Worm (Caenorhabditis elegans): ENCODE measurements around the gene dpy-22.
A peak's percentile ranks its signal among the peaks of the same experiment; 100 is the strongest.

The dpy-22 gene

ce11 chrX:9837989-9838541 is 16.0 kb upstream of the dpy-22 start, which contains the start of gene ipla-2 (continued):
- TF ChIP-seq saeg-2 (GFP tag; IDR thresholded peaks at IDR 0.05) (no peak), hlh-30 (tag; optimal IDR thresholded peaks at IDR 0.05; ENCODE audit: insufficient read depth) (peak; percentile 100), cey-2 (tag; optimal IDR thresholded peaks at IDR 0.05; ENCODE audit: borderline replicate concordance, insufficient read depth) (no peak), ctbp-1 (GFP tag; IDR thresholded peaks at IDR 0.05) (peak; percentile 27; the same call in 1 of the 2 replicates), zip-2 (tag; optimal IDR thresholded peaks at IDR 0.05) (no peak), mxl-3 (GFP tag; optimal IDR thresholded peaks at IDR 0.05) (peak; percentile 95), fkh-10 (GFP tag; optimal IDR thresholded peaks at IDR 0.05) (peak; percentile 85), zfp-2 (tag; optimal IDR thresholded peaks at IDR 0.05) (no peak), F26F4.8 (GFP tag; conservative IDR thresholded peaks at IDR 0.05) (no peak), hif-1 (tag; optimal IDR thresholded peaks at IDR 0.05) (peak in 1 of 2 experiments; percentile 61), mxl-2 (GFP tag; conservative IDR thresholded peaks at IDR 0.05) (no peak), ztf-7 (tag; optimal IDR thresholded peaks at IDR 0.05) (peak; percentile 32), ces-1 (GFP tag; optimal IDR thresholded peaks at IDR 0.05) (peak; percentile 43), nhr-11 (tag; optimal IDR thresholded peaks at IDR 0.05) (peak; percentile 83), daf-16 (GFP tag; optimal IDR thresholded peaks at IDR 0.05) (no peak), daf-16 (tag; optimal IDR thresholded peaks at IDR 0.05) (peak; percentile 34), pha-4 (GFP tag; IDR thresholded peaks at IDR 0.05) (no peak), pha-4 (tag; optimal IDR thresholded peaks at IDR 0.05) (peak; percentile 64), dmd-6 (GFP tag; IDR thresholded peaks at IDR 0.05) (peak; percentile 57), dpl-1 (GFP tag; optimal IDR thresholded peaks at IDR 0.05) (peak; percentile 45), unc-62 (GFP tag; optimal IDR thresholded peaks at IDR 0.05 in 1 of 2) (no peak), unc-62 (tag; optimal IDR thresholded peaks at IDR 0.05) (no peak), daf-12 (tag; optimal IDR thresholded peaks at IDR 0.05) (no peak), dve-1 (tag; optimal IDR thresholded peaks at IDR 0.05; ENCODE audit: insufficient read depth) (peak; percentile 72), F37D6.2 (tag; optimal IDR thresholded peaks at IDR 0.05) (peak; percentile 23), aha-1 (tag) (peak; percentile 97), nhr-28 (tag; optimal IDR thresholded peaks at IDR 0.05) (peak; percentile 46)

- TF ChIP-seq ama-1 (optimal IDR thresholded peaks at IDR 0.05) = no peak
- no peak for TF ChIP-seq nhr-77 (tag; optimal IDR thresholded peaks at IDR 0.05)
- TF ChIP-seq hlh-11 (tag; optimal IDR thresholded peaks at IDR 0.05) = peak; percentile 41
- TF ChIP-seq F44E2.7 (GFP tag; IDR thresholded peaks at IDR 0.05) = no peak
- no peak for TF ChIP-seq skn-1 (tag; optimal IDR thresholded peaks at IDR 0.05)
- no peak for TF ChIP-seq spr-1 (tag; optimal IDR thresholded peaks at IDR 0.05)
- TF ChIP-seq lin-13 (GFP tag; optimal IDR thresholded peaks at IDR 0.05) = no peak
- no peak for TF ChIP-seq daf-19 (GFP tag; conservative IDR thresholded peaks at IDR 0.05)
- TF ChIP-seq T20F7.1 (GFP tag; optimal IDR thresholded peaks at IDR 0.05) = no peak
- TF ChIP-seq hlh-30 (tag; optimal IDR thresholded peaks at IDR 0.05; ENCODE audit: insufficient read depth) = peak; percentile 20
- TF ChIP-seq ceh-44 (GFP tag; IDR thresholded peaks at IDR 0.05) = no peak
- no peak for TF ChIP-seq R02D3.7 (tag; optimal IDR thresholded peaks at IDR 0.05)
- TF ChIP-seq dmd-9 (GFP tag; IDR thresholded peaks at IDR 0.05) = no peak
- no peak for TF ChIP-seq vab-7 (GFP tag; IDR thresholded peaks at IDR 0.05)
- no peak for TF ChIP-seq nhr-42 (GFP tag; IDR thresholded peaks at IDR 0.05)
- no peak for TF ChIP-seq lin-39 (tag; optimal IDR thresholded peaks at IDR 0.05)
- TF ChIP-seq aha-1 (tag) = peak; percentile 14
- no peak for TF ChIP-seq nhr-111 (GFP tag; optimal IDR thresholded peaks at IDR 0.05)
- TF ChIP-seq mdl-1 (tag; optimal IDR thresholded peaks at IDR 0.05) = no peak
- peak; percentile 28 for TF ChIP-seq nhr-11 (tag; optimal IDR thresholded peaks at IDR 0.05)
- TF ChIP-seq tag-97 (GFP tag; IDR thresholded peaks at IDR 0.05) = no peak
- TF ChIP-seq ztf-11 (tag; optimal IDR thresholded peaks at IDR 0.05) = no peak
- no peak for TF ChIP-seq ZK337.2 (GFP tag; IDR thresholded peaks at IDR 0.05)
- no peak for TF ChIP-seq fkh-10 (GFP tag; optimal IDR thresholded peaks at IDR 0.05)
- no peak for TF ChIP-seq egl-27 (tag; optimal IDR thresholded peaks at IDR 0.05)
- no peak for TF ChIP-seq dmd-8 (GFP tag; IDR thresholded peaks at IDR 0.05)
- TF ChIP-seq zip-11 (GFP tag; IDR thresholded peaks at IDR 0.05) = no peak
- no peak for TF ChIP-seq Y5F2A.4 (GFP tag; optimal IDR thresholded peaks at IDR 0.05)
- no peak; the same call in 1 of the 2 replicates for TF ChIP-seq ctbp-1 (GFP tag; IDR thresholded peaks at IDR 0.05)
- no peak for TF ChIP-seq F10B5.3 (tag; optimal IDR thresholded peaks at IDR 0.05)
- TF ChIP-seq hif-1 (tag; optimal IDR thresholded peaks at IDR 0.05) = no peak
Measured at ce11 chrX:9832370-9832769, 10.3 kb upstream of the dpy-22 start.

All from whole organism, L4 larva.